Fruit fly (Drosophila melanogaster) whole organism, embryonic: ENCODE results near the gene CG14718.

Experiments
- Bgb ChIP-seq: fragments of 200-800 bp; sonication (Bioruptor generic); IDR thresholded peaks from 2 replicates; pipeline ENCODE4 v1.3.6; 2022; ENCODE audit warnings: missing biosample characterization, missing genetic modification characterization; ENCODE audit not compliant: partially characterized antibody
- Bteb2 ChIP-seq: fragments of 200-800 bp; sonication (Bioruptor generic); optimal IDR thresholded peaks from 2 replicates; lab custom pipeline; 2016; ENCODE audit warnings: missing biosample characterization, missing genetic modification characterization
- CG10147 ChIP-seq: fragments of 200-800 bp; sonication (Bioruptor generic); optimal IDR thresholded peaks from 2 replicates; lab custom pipeline; 2019; ENCODE audit warnings: missing biosample characterization, mild to moderate bottlenecking, missing genetic modification characterization, moderate library complexity
- CG10979 ChIP-seq: fragments of 200-800 bp; sonication (Bioruptor generic); optimal IDR thresholded peaks from 2 replicates; lab custom pipeline; 2018; ENCODE audit warnings: missing biosample characterization, mild to moderate bottlenecking, missing genetic modification characterization, moderate library complexity
- CG11695 ChIP-seq: fragments of 200-800 bp; sonication (Bioruptor generic); IDR thresholded peaks from 3 replicates; pipeline ENCODE4 v1.3.6; 2022; ENCODE audit warnings: missing biosample characterization, missing genetic modification characterization
- CG11723 ChIP-seq: fragments of 200-800 bp; sonication (Bioruptor generic); optimal IDR thresholded peaks from 2 replicates; lab custom pipeline; 2017; ENCODE audit warnings: missing biosample characterization, mild to moderate bottlenecking, missing genetic modification characterization
- CG12155 ChIP-seq: fragments of 200-800 bp; sonication (Bioruptor generic); optimal IDR thresholded peaks from 3 replicates; lab custom pipeline; 2016; ENCODE audit warnings: missing biosample characterization, missing genetic modification characterization
- CG12236 ChIP-seq: fragments of 200-800 bp; sonication (Bioruptor generic); optimal IDR thresholded peaks from 2 replicates; lab custom pipeline; 2016; ENCODE audit warnings: missing biosample characterization, missing genetic modification characterization
- CG12659 ChIP-seq: fragments of 200-800 bp; sonication (Bioruptor generic); optimal IDR thresholded peaks from 3 replicates; lab custom pipeline; 2017; ENCODE audit warnings: mild to moderate bottlenecking, missing biosample characterization, missing genetic modification reagents, missing genetic modification characterization
- CG13894 ChIP-seq: fragments of 200-800 bp; sonication (Bioruptor generic); optimal IDR thresholded peaks from 3 replicates; lab custom pipeline; 2018; ENCODE audit warnings: missing biosample characterization, mild to moderate bottlenecking, missing genetic modification characterization, moderate library complexity
- CG17361 ChIP-seq: fragments of 200-800 bp; sonication (Bioruptor generic); IDR thresholded peaks from 3 replicates; pipeline ENCODE4 v1.3.6; 2022; ENCODE audit warnings: missing biosample characterization, missing genetic modification characterization
- CG17829 ChIP-seq: fragments of 200-800 bp; optimal IDR thresholded peaks from 2 replicates; lab custom pipeline; 2019; ENCODE audit warnings: missing biosample characterization, mild to moderate bottlenecking, missing genetic modification characterization, moderate library complexity
- CG2116 ChIP-seq: fragments of 200-800 bp; sonication (Bioruptor generic); optimal IDR thresholded peaks from 3 replicates; lab custom pipeline; 2018; ENCODE audit warnings: missing biosample characterization, mild to moderate bottlenecking, missing genetic modification characterization
- CG2199 ChIP-seq: fragments of 200-800 bp; sonication (Bioruptor generic); IDR thresholded peaks from 3 replicates; pipeline ENCODE4 v1.3.6; 2022; ENCODE audit warnings: missing biosample characterization, missing genetic modification characterization
- CG30020 ChIP-seq: fragments of 200-800 bp; optimal IDR thresholded peaks from 2 replicates; lab custom pipeline; 2019; ENCODE audit warnings: missing biosample characterization, mild to moderate bottlenecking, missing genetic modification characterization, moderate library complexity
- CG33213 ChIP-seq: fragments of 200-800 bp; sonication (Bioruptor generic); optimal IDR thresholded peaks from 3 replicates; lab custom pipeline; 2016; ENCODE audit warnings: missing biosample characterization, missing genetic modification characterization
- CG34224 ChIP-seq: fragments of 200-800 bp; sonication (Bioruptor generic); IDR thresholded peaks from 3 replicates; pipeline ENCODE4 v1.3.6; 2022; ENCODE audit warnings: missing biosample characterization, missing genetic modification characterization; ENCODE audit not compliant: partially characterized antibody
- CG6175 ChIP-seq: fragments of 200-800 bp; sonication (Bioruptor generic); IDR thresholded peaks from 3 replicates; pipeline ENCODE4 v1.3.6; 2022; ENCODE audit warnings: missing biosample characterization, missing genetic modification characterization
- CG8281 ChIP-seq: fragments of 200-800 bp; sonication (Bioruptor generic); optimal IDR thresholded peaks from 2 replicates; lab custom pipeline; 2018; ENCODE audit warnings: missing biosample characterization, mild to moderate bottlenecking, missing genetic modification characterization, moderate library complexity
- CG8478 ChIP-seq: fragments of >200 bp; optimal IDR thresholded peaks from 2 replicates; lab custom pipeline; 2018
- CG9727 ChIP-seq: fragments of 200-800 bp; sonication (Bioruptor generic); optimal IDR thresholded peaks from 3 replicates; lab custom pipeline; 2017; ENCODE audit warnings: missing biosample characterization, mild to moderate bottlenecking, missing genetic modification characterization
- Dip2 ChIP-seq: fragments of 200-800 bp; sonication (Bioruptor generic); IDR thresholded peaks from 2 replicates; pipeline ENCODE4 v1.3.6; 2022; ENCODE audit warnings: missing biosample characterization, missing genetic modification characterization
- Drgx ChIP-seq: fragments of 200-800 bp; sonication (Bioruptor generic); IDR thresholded peaks from 2 replicates; pipeline ENCODE4 v1.3.6; 2022; ENCODE audit warnings: missing biosample characterization, missing genetic modification characterization
- E2f1 ChIP-seq: fragments of 200-800 bp; sonication (Bioruptor generic); IDR thresholded peaks from 2 replicates; pipeline ENCODE4 v1.3.6; 2022; ENCODE audit warnings: missing biosample characterization, missing genetic modification characterization
- Fer2 ChIP-seq: fragments of 200-800 bp; sonication (Bioruptor generic); optimal IDR thresholded peaks from 2 replicates; lab custom pipeline; 2018; ENCODE audit warnings: missing biosample characterization, mild to moderate bottlenecking, missing genetic modification characterization, moderate library complexity
- GATAe ChIP-seq: fragments of 200-800 bp; sonication (Bioruptor generic); conservative IDR thresholded peaks from 2 replicates; pipeline ENCODE4 v1.3.6; 2022; ENCODE audit warnings: missing biosample characterization, missing genetic modification characterization
- H15 ChIP-seq: fragments of 200-800 bp; sonication (Bioruptor generic); IDR thresholded peaks from 3 replicates; pipeline ENCODE4 v1.3.6; 2022; ENCODE audit warnings: missing biosample characterization, missing genetic modification characterization
- HLH54F ChIP-seq: fragments of 200-800 bp; sonication (Bioruptor generic); optimal IDR thresholded peaks from 3 replicates; lab custom pipeline; 2016; ENCODE audit warnings: missing biosample characterization, missing genetic modification characterization
- HmgZ ChIP-seq: fragments of 200-800 bp; sonication (Bioruptor generic); optimal IDR thresholded peaks from 2 replicates; lab custom pipeline; 2018; ENCODE audit warnings: missing biosample characterization, mild to moderate bottlenecking, missing genetic modification characterization
- MESR4 ChIP-seq: fragments of 200-800 bp; sonication (Bioruptor generic); optimal IDR thresholded peaks from 2 replicates; lab custom pipeline; 2018; ENCODE audit warnings: missing biosample characterization, mild to moderate bottlenecking, missing genetic modification characterization, moderate library complexity
- Med ChIP-seq: fragments of 200-800 bp; sonication (Bioruptor generic); peaks from one replicate; lab custom pipeline; 2016; ENCODE audit warnings: missing biosample characterization, missing genetic modification characterization, mild to moderate bottlenecking, inconsistent platforms, moderate library complexity
- Myb ChIP-seq: fragments of 200-800 bp; sonication (Bioruptor generic); optimal IDR thresholded peaks from 2 replicates; lab custom pipeline; 2016; ENCODE audit warnings: missing biosample characterization, missing genetic modification characterization
- Nf-YB ChIP-seq: fragments of 200-800 bp; sonication (Bioruptor generic); optimal IDR thresholded peaks from 3 replicates; lab custom pipeline; 2019; ENCODE audit warnings: missing biosample characterization, mild to moderate bottlenecking, missing genetic modification characterization, moderate library complexity
- Sox102F ChIP-seq: fragments of 200-800 bp; sonication (Bioruptor generic); optimal IDR thresholded peaks from 2 replicates; lab custom pipeline; 2018; ENCODE audit warnings: missing biosample characterization, mild to moderate bottlenecking, missing genetic modification characterization, moderate library complexity
- Stat92E ChIP-seq, 3 experiments: fragments of >200 bp in 2 of 3; fragments of 200-800 bp in 1 of 3; sonication (Bioruptor generic) in 1 of 3; optimal IDR thresholded peaks; 2 replicates each; lab custom pipeline; 2017 to 2019; ENCODE audit warnings: missing biosample characterization in 3 of 3, missing genetic modification characterization in 3 of 3, mild to moderate bottlenecking in 1 of 3, moderate library complexity in 1 of 3
- YL-1 ChIP-seq: fragments of 200-800 bp; sonication (Bioruptor generic); optimal IDR thresholded peaks from 3 replicates; lab custom pipeline; 2017; ENCODE audit warnings: missing biosample characterization, mild to moderate bottlenecking, missing genetic modification characterization
- cas ChIP-seq: fragments of 200-800 bp; sonication (Bioruptor generic); IDR thresholded peaks from 2 replicates; pipeline ENCODE4 v1.3.6; 2022; ENCODE audit warnings: missing biosample characterization, missing genetic modification characterization
- chn ChIP-seq: fragments of 200-800 bp; sonication (Bioruptor generic); optimal IDR thresholded peaks from 2 replicates; lab custom pipeline; 2016; ENCODE audit warnings: missing biosample characterization, missing genetic modification characterization
- dan ChIP-seq: fragments of 200-800 bp; sonication (Bioruptor generic); IDR thresholded peaks from 2 replicates; pipeline ENCODE4 v1.3.6; 2022; ENCODE audit warnings: missing biosample characterization, missing genetic modification characterization
- dimm ChIP-seq: fragments of 200-800 bp; sonication (Bioruptor generic); IDR thresholded peaks from 2 replicates; pipeline ENCODE4 v1.3.6; 2022; ENCODE audit warnings: missing biosample characterization, missing genetic modification characterization
- fd102C ChIP-seq: fragments of 200-800 bp; sonication (Bioruptor generic); optimal IDR thresholded peaks from 2 replicates; lab custom pipeline; 2018; ENCODE audit warnings: missing biosample characterization, mild to moderate bottlenecking, missing genetic modification characterization, moderate library complexity
- fru ChIP-seq: fragments of >200 bp; optimal IDR thresholded peaks from 2 replicates; lab custom pipeline; 2017
- gt ChIP-seq: fragments of 200-800 bp; sonication (Bioruptor generic); IDR thresholded peaks from 2 replicates; pipeline ENCODE4 v1.3.6; 2022; ENCODE audit warnings: missing biosample characterization, missing genetic modification characterization
- h ChIP-seq: fragments of >200 bp; optimal IDR thresholded peaks from 2 replicates; lab custom pipeline; 2017
- her ChIP-seq: fragments of 200-800 bp; sonication (Bioruptor generic); optimal IDR thresholded peaks from 2 replicates; lab custom pipeline; 2016; ENCODE audit warnings: missing biosample characterization, missing genetic modification characterization
- hth ChIP-seq: fragments of >200 bp; optimal IDR thresholded peaks from 2 replicates; lab custom pipeline; 2017; ENCODE audit warnings: inconsistent platforms
- ken ChIP-seq: fragments of 200-800 bp; sonication (Bioruptor generic); IDR thresholded peaks from 3 replicates; pipeline ENCODE4 v1.3.6; 2022; ENCODE audit warnings: missing biosample characterization, missing genetic modification characterization
- kni ChIP-seq: fragments of 200-800 bp; sonication (Bioruptor generic); optimal IDR thresholded peaks from 3 replicates; lab custom pipeline; 2017; ENCODE audit warnings: mild to moderate bottlenecking, missing biosample characterization, missing genetic modification reagents, missing genetic modification characterization
- lbe ChIP-seq: fragments of 200-800 bp; sonication (Bioruptor generic); optimal IDR thresholded peaks from 2 replicates; lab custom pipeline; 2016; ENCODE audit warnings: missing biosample characterization, mild to moderate bottlenecking, missing genetic modification characterization
- pfk ChIP-seq: fragments of 200-800 bp; sonication (Bioruptor generic); optimal IDR thresholded peaks from 2 replicates; lab custom pipeline; 2018; ENCODE audit warnings: missing biosample characterization, mild to moderate bottlenecking, missing genetic modification characterization, moderate library complexity
- sens-2 ChIP-seq: fragments of 200-800 bp; sonication (Bioruptor generic); IDR thresholded peaks from 2 replicates; pipeline ENCODE4 v1.3.6; 2022; ENCODE audit warnings: missing biosample characterization, missing genetic modification characterization
- sisA ChIP-seq: fragments of 200-800 bp; sonication (Bioruptor generic); IDR thresholded peaks from 2 replicates; pipeline ENCODE4 v1.3.6; 2022; ENCODE audit warnings: missing biosample characterization, missing genetic modification characterization

CG14718 gene

DNA sequence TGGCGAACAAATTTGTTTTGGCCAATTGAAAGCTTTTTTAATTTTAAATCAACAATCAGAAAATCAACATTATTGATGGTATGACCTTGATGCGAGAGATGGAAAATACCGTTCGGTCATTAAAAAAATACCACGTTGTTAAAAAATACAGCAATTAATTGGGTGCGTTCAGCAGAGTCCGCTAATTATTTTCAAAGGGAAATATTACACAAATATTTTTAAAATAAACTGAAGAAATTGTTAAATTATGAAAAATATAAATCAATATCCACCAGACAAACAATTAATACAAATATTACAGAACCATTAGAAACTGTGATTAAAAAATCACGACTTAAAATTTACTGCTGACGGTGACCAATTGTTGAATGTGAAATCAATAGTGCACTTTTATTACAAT, 22.4 kb upstream of the CG14718 start, which contains the start of gene CG18476 (continued):
- peak; percentile 90 for TF ChIP-seq CG2199 (GFP tag; lab: Robert Waterston, UW)
- no peak for TF ChIP-seq hth (lab: Kevin White, UChicago)
- peak; percentile 94 for TF ChIP-seq Sox102F (GFP tag; lab: Kevin White, UChicago)
- TF ChIP-seq YL-1 (GFP tag; lab: Kevin White, UChicago), result peak; percentile 69
- no peak for TF ChIP-seq her
- TF ChIP-seq cas (GFP tag; lab: Robert Waterston, UW), result peak; percentile 93
- no peak for TF ChIP-seq fru (lab: Kevin White, UChicago)
- peak; percentile 12; the same call in 1 of the 2 replicates for TF ChIP-seq dan (GFP tag; lab: Robert Waterston, UW)
- peak; percentile 71 for TF ChIP-seq chn
- peak; percentile 96 for TF ChIP-seq CG17829 (tag; lab: Kevin White, UChicago)
- peak; percentile 92 for TF ChIP-seq HmgZ
- peak; percentile 96 for TF ChIP-seq CG17361
- peak; percentile 6 for TF ChIP-seq fd102C (GFP tag; lab: Kevin White, UChicago)
- peak; percentile 77 for TF ChIP-seq Bteb2 (GFP tag; lab: Kevin White, UChicago)
- TF ChIP-seq Nf-YB (GFP tag; lab: Kevin White, UChicago), result peak; percentile 73
- peak; percentile 79 for TF ChIP-seq lbe
- TF ChIP-seq CG10979 (tag; lab: Kevin White, UChicago), result peak; percentile 93
- TF ChIP-seq CG12236 (GFP tag; lab: Kevin White, UChicago), result peak; percentile 45
- TF ChIP-seq Med (GFP tag; lab: Kevin White, UChicago), result peak; percentile 94
- peak; percentile 94 for TF ChIP-seq CG11695 (GFP tag; lab: Robert Waterston, UW)
- TF ChIP-seq Stat92E (GFP tag; optimal IDR thresholded peaks at IDR 0.05; lab: Kevin White, UChicago), result peak in 1 of 3 experiments; percentile 50
- TF ChIP-seq CG13894 (tag; lab: Kevin White, UChicago), result peak; percentile 84
- no peak for TF ChIP-seq CG34224 (GFP tag; lab: Robert Waterston, UW)
- TF ChIP-seq CG2116 (GFP tag; lab: Kevin White, UChicago), result peak; percentile 66
- no peak for TF ChIP-seq CG8478 (lab: Kevin White, UChicago)
- peak; percentile 53 for TF ChIP-seq HLH54F
- peak; percentile 59 for TF ChIP-seq CG11723 (GFP tag; lab: Kevin White, UChicago)
- TF ChIP-seq Myb (GFP tag; lab: Kevin White, UChicago), result peak; percentile 26
- peak; percentile 48 for TF ChIP-seq MESR4 (GFP tag; lab: Kevin White, UChicago)
- no peak for TF ChIP-seq Bgb (GFP tag; lab: Robert Waterston, UW)
- TF ChIP-seq Drgx, result peak; percentile 95
- peak; percentile 92 for TF ChIP-seq ken (GFP tag; lab: Robert Waterston, UW)
- no peak for TF ChIP-seq h (lab: Kevin White, UChicago)
- peak; percentile 95 for TF ChIP-seq E2f1 (GFP tag; lab: Robert Waterston, UW)
- TF ChIP-seq CG8281, result peak; percentile 75
- TF ChIP-seq gt (GFP tag; lab: Robert Waterston, UW), result peak; percentile 81
- no peak; the same call in 1 of the 2 replicates for TF ChIP-seq Dip2 (GFP tag; lab: Robert Waterston, UW)
- TF ChIP-seq GATAe (GFP tag; lab: Robert Waterston, UW), result peak; percentile 84
- TF ChIP-seq CG30020 (tag; lab: Kevin White, UChicago), result peak; percentile 77
- peak; percentile 58 for TF ChIP-seq dimm (GFP tag; lab: Robert Waterston, UW)
- TF ChIP-seq CG6175 (GFP tag; lab: Robert Waterston, UW), result peak; percentile 86
- TF ChIP-seq CG12659, result peak; percentile 94
- TF ChIP-seq sisA (GFP tag; lab: Robert Waterston, UW), result peak; percentile 89
- TF ChIP-seq CG12155 (GFP tag; lab: Kevin White, UChicago), result peak; percentile 84
- peak; percentile 95 for TF ChIP-seq CG10147 (GFP tag; lab: Kevin White, UChicago)
- peak; percentile 45 for TF ChIP-seq CG33213 (GFP tag; lab: Kevin White, UChicago)
- peak; percentile 62 for TF ChIP-seq sens-2 (GFP tag; lab: Robert Waterston, UW)
- peak; percentile 91 for TF ChIP-seq H15 (GFP tag; lab: Robert Waterston, UW)
- peak; percentile 91 for TF ChIP-seq CG9727
- TF ChIP-seq pfk (GFP tag; lab: Kevin White, UChicago), result no peak
- peak; percentile 26 for TF ChIP-seq kni (GFP tag; lab: Kevin White, UChicago)
- TF ChIP-seq Fer2 (tag; lab: Kevin White, UChicago), result peak; percentile 86
